Fruit fly (Drosophila melanogaster): ENCODE data around the gene Boh1.
A peak's percentile ranks its signal among the peaks of the same experiment; 100 is the strongest.

Gene Boh1

DNA sequence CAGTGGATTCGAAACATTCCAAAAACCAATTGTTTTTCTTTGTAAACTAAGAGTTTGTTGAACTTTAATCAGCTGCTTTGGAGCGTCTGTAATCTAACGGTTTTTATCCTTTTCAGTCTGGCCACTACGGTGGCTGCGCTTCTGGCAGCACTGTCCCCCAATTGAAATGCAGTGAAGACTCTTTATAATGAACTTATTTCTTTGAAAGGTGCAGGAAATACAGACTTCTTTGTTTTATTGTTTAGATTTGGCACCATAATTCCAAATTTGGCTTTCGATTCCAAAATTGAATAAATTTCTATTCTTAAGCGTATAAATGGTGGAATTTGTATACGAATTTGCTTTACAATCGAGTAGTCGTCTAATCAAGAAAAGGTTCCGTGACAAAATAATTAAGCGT lies 8.9 kb upstream of the Boh1 start, which contains the start of gene nenya:
Gene nenya, minus strand, starts transcription at position 35 of the 400 bp plus-strand sequence.
- TF ChIP-seq noc (tag; optimal IDR thresholded peaks at IDR 0.05): no peak

dm6 chr3R:27926738-27927215 lies 7.5 kb upstream of the Boh1 start:
- no peak for TF ChIP-seq noc (tag; optimal IDR thresholded peaks at IDR 0.05)

DNA sequence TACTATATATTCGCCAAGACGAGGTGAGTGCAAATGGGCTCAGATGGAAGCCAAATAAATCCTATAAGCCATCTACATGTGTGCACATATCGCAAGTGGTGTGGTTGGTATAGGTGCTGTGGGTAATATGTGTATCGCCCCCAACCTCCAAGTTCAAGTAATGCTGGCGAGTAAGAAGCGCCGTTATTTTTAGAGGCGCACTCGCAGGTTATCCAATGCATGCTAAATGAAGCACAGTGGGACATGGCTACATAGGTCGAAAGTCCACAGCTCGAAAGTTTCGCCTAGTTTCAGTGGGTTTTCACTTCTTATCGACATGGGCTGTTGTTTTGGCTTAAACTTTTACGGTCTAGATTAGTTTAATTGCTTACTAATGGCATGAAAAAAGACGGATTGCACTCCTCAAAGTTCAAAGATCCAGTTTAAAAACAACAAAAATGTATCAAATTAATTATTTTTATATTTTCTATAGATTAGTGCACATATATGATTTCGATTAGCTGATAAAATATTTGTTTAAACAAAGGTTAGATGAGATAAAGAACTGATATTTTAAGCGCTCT lies 6.8 kb upstream of the Boh1 start:
- no peak for TF ChIP-seq noc (tag; optimal IDR thresholded peaks at IDR 0.05)

DNA sequence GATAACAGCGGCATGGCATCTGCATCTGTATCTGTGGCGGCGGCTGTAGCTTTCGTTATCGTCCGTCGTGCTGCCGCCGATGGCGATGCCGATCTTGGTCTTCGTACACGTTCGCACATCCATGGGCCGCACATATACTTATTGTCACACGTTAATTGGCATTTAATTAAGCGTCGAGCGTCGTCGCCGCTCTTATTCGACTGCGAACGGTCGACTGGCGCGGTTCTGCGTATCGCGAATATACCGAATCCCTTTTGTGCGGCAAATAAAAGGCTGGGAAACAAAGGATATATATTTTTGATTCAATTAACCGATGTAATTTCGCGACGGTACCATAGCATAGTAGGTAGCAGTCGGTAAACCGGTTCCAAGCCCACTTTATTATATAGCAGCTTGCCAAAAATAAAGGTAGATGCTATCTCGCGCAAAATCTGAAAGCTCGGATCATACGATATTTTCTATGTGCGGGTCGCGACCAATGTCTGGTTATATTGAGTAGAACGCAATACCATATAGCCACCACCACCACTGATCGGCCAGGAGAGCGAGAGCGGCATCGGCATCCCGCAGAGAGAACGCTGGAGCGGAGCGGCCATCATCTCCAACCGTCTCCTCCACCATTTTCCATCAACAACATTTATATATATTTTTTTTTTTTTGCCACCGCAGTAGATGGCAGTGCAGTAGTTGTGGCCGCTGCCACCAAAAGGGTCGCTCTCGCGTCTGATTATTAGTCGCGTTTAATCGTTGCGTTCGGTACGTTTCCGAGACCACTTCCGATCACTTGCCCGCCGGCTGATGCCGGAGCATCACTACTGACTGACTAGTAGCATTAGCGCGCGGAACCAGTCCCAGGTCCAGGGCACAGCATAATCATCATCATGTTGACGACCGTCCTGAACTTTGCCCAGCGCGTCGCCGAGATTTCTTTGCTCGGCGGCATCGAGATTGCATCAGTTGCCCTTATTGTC lies 6.0 kb upstream of the Boh1 start, which contains the start of gene mino:
Gene mino, plus strand, starts transcription at position 192 of the 971 bp plus-strand sequence.
- TF ChIP-seq noc (tag; optimal IDR thresholded peaks at IDR 0.05): peak; percentile 69

DNA sequence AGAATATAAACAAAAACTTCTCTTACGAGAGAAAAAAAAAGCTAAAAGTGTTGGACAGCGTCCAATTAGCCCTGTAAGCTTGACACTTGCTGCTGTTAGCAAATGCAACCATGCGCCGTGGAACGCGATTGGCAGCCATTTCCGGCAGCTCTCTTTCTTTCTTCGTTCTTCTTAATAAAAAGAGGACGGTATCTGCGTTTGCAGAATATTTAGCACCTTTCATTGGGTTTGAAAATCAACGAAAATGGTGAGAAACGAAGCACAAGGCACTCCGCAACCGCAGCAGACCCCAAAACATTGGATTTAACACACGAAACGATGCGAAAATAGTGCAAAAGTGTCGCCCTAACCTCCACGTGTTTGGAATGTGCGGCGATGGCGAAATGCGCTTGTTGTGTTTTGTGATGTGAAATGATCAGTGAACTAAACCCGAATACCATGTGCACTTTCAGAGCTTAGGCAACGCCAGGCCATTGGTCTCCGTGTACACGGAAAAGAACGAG lies 3.5 kb upstream of the Boh1 start, which contains the start of gene RpL4:
Gene RpL4, plus strand, starts transcription at position 149 of the 503 bp plus-strand sequence.
- peak; percentile 44 for TF ChIP-seq noc (tag; optimal IDR thresholded peaks at IDR 0.05)

DNA sequence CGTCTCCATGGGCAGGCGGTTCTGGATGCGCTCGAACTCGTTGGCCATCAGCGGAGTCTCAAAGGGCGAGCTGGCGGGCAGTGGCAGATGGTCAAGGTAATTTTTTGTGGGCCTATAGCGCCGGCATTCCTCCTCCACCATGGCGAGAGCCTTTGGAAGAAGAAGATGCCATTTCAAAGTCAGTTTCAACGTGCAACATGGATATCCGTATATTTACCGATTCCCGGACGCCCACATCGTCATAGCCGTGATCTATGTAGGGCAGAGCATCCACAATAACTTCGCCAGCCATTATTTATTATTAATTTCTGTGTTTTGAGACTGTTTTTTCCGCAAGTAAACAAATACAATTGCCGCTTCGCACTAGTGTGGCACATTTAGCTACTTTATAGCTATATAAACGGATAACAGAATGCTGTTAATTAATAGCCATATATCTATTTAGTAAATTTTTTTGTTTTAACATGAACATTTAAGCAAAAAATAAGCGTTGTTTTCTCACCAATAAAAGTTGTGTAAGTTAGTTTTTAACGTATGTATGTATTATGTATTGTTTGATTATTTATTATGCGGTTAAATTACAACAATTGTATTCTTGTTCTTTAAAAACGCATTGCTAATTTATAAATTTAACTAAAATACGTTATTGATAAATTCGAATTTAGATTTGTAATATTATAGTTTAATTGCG lies 2.9 kb upstream of the Boh1 start, which contains the start of gene BCAS2:
Gene BCAS2, minus strand, starts transcription at position 375 of the 691 bp plus-strand sequence.
- no peak for TF ChIP-seq noc (tag; optimal IDR thresholded peaks at IDR 0.05)

dm6 chr3R:27920883-27921282 lies 1.6 kb upstream of the Boh1 start, which contains the start of gene CG12259:
Gene CG12259, minus strand, starts transcription at chr3R:27921089.
- TF ChIP-seq noc (tag; optimal IDR thresholded peaks at IDR 0.05): no peak

DNA sequence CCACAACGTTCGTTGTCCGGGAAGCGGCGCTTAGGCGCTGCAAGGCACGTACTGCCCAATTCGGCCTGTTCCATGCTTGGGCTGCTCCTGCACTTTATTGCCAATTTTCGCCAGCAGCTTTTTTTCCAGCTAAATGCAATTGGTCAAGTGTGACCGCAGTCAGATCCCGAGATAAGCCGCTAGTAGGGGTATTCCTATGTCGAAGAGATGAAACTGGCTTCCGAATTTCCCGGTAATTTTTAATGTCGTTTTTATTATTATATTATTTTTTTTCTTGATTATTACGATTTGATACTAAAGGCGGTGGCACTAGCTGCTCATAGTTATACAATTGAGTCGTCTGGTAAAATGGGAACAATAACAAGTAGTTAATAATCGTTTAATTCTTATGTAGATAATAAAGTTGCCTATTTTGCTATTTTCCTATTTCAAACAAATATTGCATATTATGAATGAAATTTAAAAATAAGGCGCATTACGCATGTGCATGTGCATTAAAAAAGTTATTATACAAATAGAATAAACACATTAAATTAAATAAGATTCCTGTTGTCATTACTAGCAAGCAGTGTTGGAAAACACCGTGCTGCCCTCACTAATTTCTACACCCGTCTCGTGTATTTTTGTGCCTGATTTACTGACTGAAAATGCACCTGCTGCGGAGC lies 2.8 kb downstream of the Boh1 start, which contains the start of the genes CG5003 and mRpS22:
Gene CG5003, minus strand, starts transcription at position 162 of the 665 bp plus-strand sequence.
Gene mRpS22, plus strand, starts transcription at position 554 of the 665 bp plus-strand sequence.
- peak; percentile 58 for TF ChIP-seq noc (tag; optimal IDR thresholded peaks at IDR 0.05)

- no peak for TF ChIP-seq noc (tag; optimal IDR thresholded peaks at IDR 0.05)
Observed at dm6 chr3R:27912147-27912546, 7.1 kb downstream of the Boh1 start, which contains the start of gene mil. Gene mil, plus strand, starts transcription at chr3R:27912447.

DNA sequence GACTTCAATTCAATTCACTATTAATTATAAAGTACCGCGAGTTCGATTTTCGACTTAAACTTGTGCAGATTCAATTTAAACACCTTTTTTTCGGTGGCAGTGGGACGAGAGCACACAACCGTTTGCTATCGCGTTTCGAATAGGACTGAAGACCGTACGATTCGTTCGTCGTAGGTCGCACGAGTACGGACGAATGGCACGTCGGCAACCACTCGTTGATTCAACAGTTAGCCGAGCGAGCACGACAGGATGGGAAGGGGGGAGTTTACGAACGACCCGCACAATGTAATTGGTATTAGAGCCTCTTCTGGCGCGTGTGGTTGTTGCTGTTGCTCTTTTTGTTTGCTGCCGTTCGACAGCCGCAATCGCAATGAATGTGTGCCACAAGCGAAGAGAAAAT lies 13.6 kb downstream of the Boh1 start, which contains the start of gene CG34353:
Gene CG34353, minus strand, starts transcription at position 149 of the 400 bp plus-strand sequence.
- TF ChIP-seq noc (tag; optimal IDR thresholded peaks at IDR 0.05): no peak

DNA sequence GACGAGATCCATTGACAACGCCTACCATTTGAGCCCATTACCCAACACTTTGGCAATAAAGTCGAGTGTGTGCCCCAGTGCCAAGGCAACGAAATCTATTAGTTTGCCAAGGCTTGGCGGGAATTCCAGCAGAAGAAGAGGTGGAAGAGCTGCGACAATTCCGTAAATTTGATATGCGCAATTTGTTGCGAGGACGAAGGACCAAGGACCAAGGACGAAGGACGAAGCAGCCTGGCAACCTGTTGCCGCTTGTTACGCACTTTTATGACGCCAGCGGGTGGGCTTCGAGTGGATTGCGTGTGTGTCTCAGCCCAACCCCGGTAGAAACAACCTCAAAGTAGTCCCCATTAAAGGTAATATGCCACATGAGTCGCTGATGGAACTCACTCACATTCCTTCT lies 31.1 kb downstream of the Boh1 start:
- TF ChIP-seq noc (tag; optimal IDR thresholded peaks at IDR 0.05): no peak

DNA sequence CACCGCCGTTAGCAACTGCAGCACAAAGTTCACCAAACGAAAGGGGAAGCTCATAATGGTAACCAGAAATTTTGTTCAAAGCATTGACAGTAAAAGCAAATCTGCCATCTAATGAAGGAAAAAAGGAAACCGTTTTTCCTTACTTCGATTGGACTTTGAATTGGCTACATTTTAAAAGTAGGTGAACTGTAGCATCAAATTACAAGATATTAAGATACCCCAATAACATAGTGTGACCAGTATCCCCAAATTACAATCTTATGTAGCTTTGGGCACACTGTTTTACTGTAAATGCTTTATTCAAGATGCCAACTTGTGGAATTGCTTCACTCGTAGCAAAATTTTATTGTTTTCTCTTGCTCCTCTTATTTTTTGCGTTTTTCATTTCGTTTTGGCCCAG lies 47.0 kb downstream of the Boh1 start, which contains the start of gene CG12426:
Gene CG12426, minus strand, starts transcription at position 101 of the 400 bp plus-strand sequence.
- TF ChIP-seq noc (tag; optimal IDR thresholded peaks at IDR 0.05): no peak

Data from whole organism, larva.